Fruit fly (Drosophila melanogaster) whole organism, embryonic: Measurements from ENCODE around the gene alphaTub67C.

Source experiments
- Antp ChIP-seq: fragments of 200-800 bp; sonication (Bioruptor generic); optimal IDR thresholded peaks from 3 replicates; lab custom pipeline; 2016; ENCODE audit warnings: missing biosample characterization, missing genetic modification characterization
- Awh ChIP-seq: fragments of 200-800 bp; sonication (Bioruptor generic); IDR thresholded peaks from 2 replicates; pipeline ENCODE4, ENCODE4 v1.3.6; 2022; ENCODE audit warnings: missing biosample characterization, missing genetic modification characterization
- B-H1 ChIP-seq: fragments of 200-800 bp; sonication (Bioruptor generic); IDR thresholded peaks from 3 replicates; pipeline ENCODE4 v1.3.6; 2022; ENCODE audit warnings: missing biosample characterization, missing genetic modification characterization
- CG11398 ChIP-seq: fragments of 200-800 bp; sonication (Bioruptor generic); optimal IDR thresholded peaks from 2 replicates; lab custom pipeline; 2016; ENCODE audit warnings: missing biosample characterization, missing genetic modification characterization
- CG12299 ChIP-seq: fragments of 200-800 bp; sonication (Bioruptor generic); optimal IDR thresholded peaks from 2 replicates; lab custom pipeline; 2018; ENCODE audit warnings: missing biosample characterization, mild to moderate bottlenecking, missing genetic modification characterization
- CG12942 ChIP-seq: fragments of 200-800 bp; sonication (Bioruptor generic); optimal IDR thresholded peaks from 3 replicates; lab custom pipeline; 2016; ENCODE audit warnings: missing biosample characterization, missing genetic modification characterization
- CG13123 ChIP-seq: fragments of 200-800 bp; sonication (Bioruptor generic); optimal IDR thresholded peaks from 2 replicates; lab custom pipeline; 2016; ENCODE audit warnings: missing biosample characterization, missing genetic modification characterization
- CG13775 ChIP-seq: fragments of 200-800 bp; sonication (Bioruptor generic); optimal IDR thresholded peaks from 3 replicates; lab custom pipeline; 2017; ENCODE audit warnings: missing biosample characterization, mild to moderate bottlenecking, missing genetic modification characterization
- CG15696 ChIP-seq: fragments of 200-800 bp; sonication (Bioruptor generic); optimal IDR thresholded peaks from 2 replicates; lab custom pipeline; 2019; ENCODE audit warnings: missing biosample characterization, mild to moderate bottlenecking, missing genetic modification characterization, moderate library complexity
- CG16815 ChIP-seq: fragments of 200-800 bp; sonication (Bioruptor generic); optimal IDR thresholded peaks from 3 replicates; lab custom pipeline; 2017; ENCODE audit warnings: missing biosample characterization, mild to moderate bottlenecking, missing genetic modification characterization
- CG17802 ChIP-seq: fragments of 200-800 bp; sonication (Bioruptor generic); optimal IDR thresholded peaks from 2 replicates; lab custom pipeline; 2018; ENCODE audit warnings: missing biosample characterization, mild to moderate bottlenecking, missing genetic modification characterization, moderate library complexity
- CG1832 ChIP-seq: fragments of 200-800 bp; sonication (Bioruptor generic); optimal IDR thresholded peaks from 2 replicates; lab custom pipeline; 2017; ENCODE audit warnings: missing biosample characterization, mild to moderate bottlenecking, missing genetic modification characterization, inconsistent platforms
- CG4404 ChIP-seq: fragments of 200-800 bp; sonication (Bioruptor generic); IDR thresholded peaks from 2 replicates; pipeline ENCODE4 v1.3.6; 2022; ENCODE audit warnings: missing biosample characterization, missing genetic modification characterization
- CG4707 ChIP-seq: fragments of 200-800 bp; sonication (Bioruptor generic); optimal IDR thresholded peaks from 2 replicates; lab custom pipeline; 2018; ENCODE audit warnings: missing biosample characterization, mild to moderate bottlenecking, missing genetic modification characterization, moderate library complexity
- CG4730 ChIP-seq: fragments of 200-800 bp; sonication (Bioruptor generic); IDR thresholded peaks from 2 replicates; pipeline ENCODE4 v1.3.6; 2022; ENCODE audit warnings: missing biosample characterization, missing genetic modification characterization
- CG8924 ChIP-seq: fragments of 200-800 bp; optimal IDR thresholded peaks from 3 replicates; lab custom pipeline; 2019; ENCODE audit warnings: missing biosample characterization, mild to moderate bottlenecking, missing genetic modification characterization, moderate library complexity
- CG9817 ChIP-seq: fragments of 200-800 bp; sonication (Bioruptor generic); optimal IDR thresholded peaks from 2 replicates; lab custom pipeline; 2018; ENCODE audit warnings: missing biosample characterization, mild to moderate bottlenecking, missing genetic modification characterization, moderate library complexity
- CG9876 ChIP-seq: fragments of 200-800 bp; sonication (Bioruptor generic); optimal IDR thresholded peaks from 2 replicates; lab custom pipeline; 2016; ENCODE audit warnings: missing biosample characterization, missing genetic modification characterization
- CHES-1-like ChIP-seq: fragments of 200-800 bp; sonication (Bioruptor generic); optimal IDR thresholded peaks from 2 replicates; lab custom pipeline; 2016; ENCODE audit warnings: missing biosample characterization, missing genetic modification characterization
- E2f2 ChIP-seq: fragments of 200-800 bp; sonication (Bioruptor generic); IDR thresholded peaks from 2 replicates; pipeline ENCODE4 v1.3.6; 2022; ENCODE audit warnings: missing biosample characterization, missing genetic modification characterization
- HmgD ChIP-seq: fragments of 200-800 bp; sonication (Bioruptor generic); optimal IDR thresholded peaks from 3 replicates; lab custom pipeline; 2016; ENCODE audit warnings: missing biosample characterization, missing genetic modification characterization
- Jarid2 ChIP-seq: fragments of 200-800 bp; sonication (Bioruptor generic); optimal IDR thresholded peaks from 3 replicates; lab custom pipeline; 2017; ENCODE audit warnings: mild to moderate bottlenecking, missing biosample characterization, missing genetic modification reagents, missing genetic modification characterization
- Lhr ChIP-seq: fragments of 200-800 bp; sonication (Bioruptor generic); optimal IDR thresholded peaks from 3 replicates; lab custom pipeline; 2017; ENCODE audit warnings: mild to moderate bottlenecking, missing biosample characterization, missing genetic modification reagents, missing genetic modification characterization
- Mad ChIP-seq: fragments of 200-800 bp; sonication (Bioruptor generic); optimal IDR thresholded peaks from 2 replicates; lab custom pipeline; 2016; ENCODE audit warnings: missing biosample characterization, missing genetic modification characterization
- Meics ChIP-seq: fragments of 200-800 bp; sonication (Bioruptor generic); optimal IDR thresholded peaks from 2 replicates; lab custom pipeline; 2017; ENCODE audit warnings: missing biosample characterization, mild to moderate bottlenecking, missing genetic modification characterization
- Oaz ChIP-seq: fragments of 200-800 bp; sonication (Bioruptor generic); IDR thresholded peaks from 2 replicates; pipeline ENCODE4 v1.3.6; 2022; ENCODE audit warnings: missing biosample characterization, missing genetic modification characterization
- Poxn ChIP-seq: fragments of 200-800 bp; sonication (Bioruptor generic); IDR thresholded peaks from 2 replicates; pipeline ENCODE4 v1.3.6; 2022; ENCODE audit warnings: missing biosample characterization, missing genetic modification characterization
- Side ChIP-seq: fragments of 200-800 bp; sonication (Bioruptor generic); optimal IDR thresholded peaks from 2 replicates; lab custom pipeline; 2016; ENCODE audit warnings: missing biosample characterization, missing genetic modification characterization
- aop ChIP-seq: fragments of 200-800 bp; sonication (Bioruptor generic); IDR thresholded peaks from 2 replicates; pipeline ENCODE4 v1.3.6; 2022; ENCODE audit warnings: missing biosample characterization, missing genetic modification characterization
- cato ChIP-seq: fragments of 200-800 bp; sonication (Bioruptor generic); optimal IDR thresholded peaks from 2 replicates; lab custom pipeline; 2016; ENCODE audit warnings: missing biosample characterization, missing genetic modification characterization, borderline replicate concordance
- danr ChIP-seq: fragments of 200-800 bp; sonication (Bioruptor generic); IDR thresholded peaks from 2 replicates; pipeline ENCODE4 v1.3.6; 2022; ENCODE audit warnings: missing biosample characterization, missing genetic modification characterization
- emc ChIP-seq: fragments of 200-800 bp; sonication (Bioruptor generic); optimal IDR thresholded peaks from 2 replicates; lab custom pipeline; 2016; ENCODE audit warnings: missing biosample characterization, missing genetic modification characterization
- eyg ChIP-seq: fragments of 200-800 bp; sonication (Bioruptor generic); optimal IDR thresholded peaks from 3 replicates; lab custom pipeline; 2016; ENCODE audit warnings: missing biosample characterization, missing genetic modification characterization
- fd3F ChIP-seq: fragments of 200-800 bp; sonication (Bioruptor generic); optimal IDR thresholded peaks from 2 replicates; lab custom pipeline; 2018; ENCODE audit warnings: missing biosample characterization, mild to moderate bottlenecking, missing genetic modification characterization, moderate library complexity
- fu2 ChIP-seq: fragments of 200-800 bp; sonication (Bioruptor generic); optimal IDR thresholded peaks from 2 replicates; lab custom pipeline; 2016; ENCODE audit warnings: missing biosample characterization, missing genetic modification characterization
- gce ChIP-seq: fragments of 200-800 bp; sonication (Bioruptor generic); IDR thresholded peaks from 3 replicates; pipeline ENCODE4 v1.3.6; 2022; ENCODE audit warnings: missing biosample characterization, missing genetic modification characterization
- gt ChIP-seq: fragments of 200-800 bp; sonication (Bioruptor generic); IDR thresholded peaks from 2 replicates; pipeline ENCODE4 v1.3.6; 2022; ENCODE audit warnings: missing biosample characterization, missing genetic modification characterization
- jigr1 ChIP-seq: fragments of 200-800 bp; sonication (Bioruptor generic); IDR thresholded peaks from 3 replicates; pipeline ENCODE4 v1.3.6; 2022; ENCODE audit warnings: missing biosample characterization, missing genetic modification characterization
- kay ChIP-seq: fragments of 200-800 bp; sonication (Bioruptor generic); optimal IDR thresholded peaks from 2 replicates; lab custom pipeline; 2016; ENCODE audit warnings: missing biosample characterization, missing genetic modification characterization
- lola ChIP-seq, 3 experiments: fragments of >200 bp in 2 of 3; fragments of 200-800 bp in 1 of 3; sonication (Bioruptor generic) in 1 of 3; optimal IDR thresholded peaks; 2 replicates each; lab custom pipeline; 2017 to 2019; ENCODE audit warnings: missing biosample characterization in 3 of 3, missing genetic modification characterization in 3 of 3, mild to moderate bottlenecking in 1 of 3, moderate library complexity in 1 of 3
- pho ChIP-seq: fragments of 200-800 bp; sonication (Bioruptor generic); optimal IDR thresholded peaks from 2 replicates; lab custom pipeline; 2016; ENCODE audit warnings: missing biosample characterization, missing genetic modification characterization
- prd ChIP-seq, 3 experiments: fragments of >200 bp in 2 of 3; fragments of 200-800 bp in 1 of 3; sonication (Bioruptor generic) in 1 of 3; optimal IDR thresholded peaks in 2 of 3; IDR thresholded peaks in 1 of 3; 2 replicates in 2 of 3; 3 replicates in 1 of 3; pipeline versions ENCODE4 v1.3.6 to Lab custom; 2017 to 2022; ENCODE audit warnings: missing biosample characterization in 1 of 3, missing genetic modification characterization in 1 of 3
- pum ChIP-seq: fragments of 200-800 bp; sonication (Bioruptor generic); optimal IDR thresholded peaks from 2 replicates; lab custom pipeline; 2016; ENCODE audit warnings: missing biosample characterization, missing genetic modification characterization
- sens ChIP-seq: fragments of 200-800 bp; sonication (Bioruptor generic); peaks from one replicate; lab custom pipeline; 2016; ENCODE audit warnings: missing biosample characterization, missing genetic modification characterization
- shn ChIP-seq: fragments of 200-800 bp; sonication (Bioruptor generic); optimal IDR thresholded peaks from 3 replicates; lab custom pipeline; 2016; ENCODE audit warnings: missing biosample characterization, missing genetic modification characterization
- slbo ChIP-seq: fragments of 200-800 bp; sonication (Bioruptor generic); IDR thresholded peaks from 2 replicates; pipeline ENCODE4 v1.3.6; 2022; ENCODE audit warnings: missing biosample characterization, missing genetic modification characterization
- slp2 ChIP-seq: fragments of 200-800 bp; sonication (Bioruptor generic); optimal IDR thresholded peaks from 2 replicates; lab custom pipeline; 2016; ENCODE audit warnings: missing biosample characterization, missing genetic modification characterization
- tio ChIP-seq: fragments of 200-800 bp; sonication (Bioruptor generic); optimal IDR thresholded peaks from 2 replicates; lab custom pipeline; 2017; ENCODE audit warnings: missing biosample characterization, missing genetic modification characterization, inconsistent platforms
- tna ChIP-seq: fragments of 200-800 bp; sonication (Bioruptor generic); IDR thresholded peaks from 2 replicates; pipeline ENCODE4 v1.3.6; 2022; ENCODE audit warnings: missing biosample characterization, missing genetic modification characterization; ENCODE audit not compliant: partially characterized antibody
- usp ChIP-seq: fragments of >200 bp; optimal IDR thresholded peaks from 2 replicates; lab custom pipeline; 2017; ENCODE audit warnings: missing biosample characterization, missing genetic modification characterization
- wek ChIP-seq: fragments of 200-800 bp; sonication (Bioruptor generic); optimal IDR thresholded peaks from 3 replicates; lab custom pipeline; 2018; ENCODE audit warnings: missing biosample characterization, mild to moderate bottlenecking, missing genetic modification characterization, moderate library complexity
- zen ChIP-seq: fragments of 200-800 bp; sonication (Bioruptor generic); optimal IDR thresholded peaks from 3 replicates; lab custom pipeline; 2018; ENCODE audit warnings: missing biosample characterization, mild to moderate bottlenecking, missing genetic modification characterization, moderate library complexity

Gene alphaTub67C

dm6 chr3L:9698193-9698642 is 17.1 kb downstream of the alphaTub67C start, which contains the start of gene Ubc4 (continued):
- peak; percentile 28 for TF ChIP-seq pho (GFP tag; lab: Kevin White, UChicago)
- no peak for TF ChIP-seq B-H1 (GFP tag; lab: Robert Waterston, UW)
- TF ChIP-seq zen, result no peak
- no peak for TF ChIP-seq lola (GFP tag; optimal IDR thresholded peaks at IDR 0.05; lab: Kevin White, UChicago)
- no peak for TF ChIP-seq cato (GFP tag; lab: Kevin White, UChicago)
- TF ChIP-seq Jarid2 (GFP tag; lab: Kevin White, UChicago), result peak; percentile 11
- TF ChIP-seq tio (GFP tag; lab: Kevin White, UChicago), result no peak
- peak; percentile 11 for TF ChIP-seq CHES-1-like
- TF ChIP-seq CG12299 (tag; lab: Kevin White, UChicago), result no peak
- TF ChIP-seq Lhr (GFP tag; lab: Kevin White, UChicago), result no peak
- no peak for TF ChIP-seq CG4730 (GFP tag; lab: Robert Waterston, UW)
- no peak for TF ChIP-seq emc (GFP tag; lab: Kevin White, UChicago)
- TF ChIP-seq HmgD (GFP tag; lab: Kevin White, UChicago), result no peak
- no peak for TF ChIP-seq gt (GFP tag; lab: Robert Waterston, UW)
- TF ChIP-seq CG16815, result no peak
- TF ChIP-seq CG1832 (GFP tag; lab: Kevin White, UChicago), result no peak
- no peak for TF ChIP-seq pum (GFP tag; lab: Kevin White, UChicago)
- no peak for TF ChIP-seq gce
- TF ChIP-seq kay (GFP tag; lab: Kevin White, UChicago), result no peak
- TF ChIP-seq slbo, result peak; percentile 54; the same call in 1 of the 2 replicates
- peak; percentile 71 for TF ChIP-seq tna (GFP tag; lab: Robert Waterston, UW)
- no peak for TF ChIP-seq CG8924 (tag; lab: Kevin White, UChicago)
- no peak for TF ChIP-seq Mad
- TF ChIP-seq Poxn (GFP tag; lab: Robert Waterston, UW), result no peak
- no peak for TF ChIP-seq CG13123 (GFP tag; lab: Kevin White, UChicago)
- no peak for TF ChIP-seq Oaz (GFP tag; lab: Robert Waterston, UW)
- TF ChIP-seq shn (GFP tag; lab: Kevin White, UChicago), result peak; percentile 5
- no peak for TF ChIP-seq fd3F (GFP tag; lab: Kevin White, UChicago)
- peak; percentile 25 for TF ChIP-seq Antp (GFP tag; lab: Kevin White, UChicago)
- no peak for TF ChIP-seq Meics (GFP tag; lab: Kevin White, UChicago)
- TF ChIP-seq CG17802 (tag; lab: Kevin White, UChicago), result no peak
- TF ChIP-seq CG13775 (GFP tag; lab: Kevin White, UChicago), result no peak
- no peak for TF ChIP-seq jigr1 (GFP tag; lab: Robert Waterston, UW)
- no peak for TF ChIP-seq usp (GFP tag; lab: Kevin White, UChicago)
- no peak for TF ChIP-seq CG15696 (tag; lab: Kevin White, UChicago)
- peak; percentile 98 for TF ChIP-seq E2f2 (GFP tag; lab: Robert Waterston, UW)
- no peak for TF ChIP-seq wek
- TF ChIP-seq Side, result peak; percentile 32
- no peak for TF ChIP-seq CG4404 (GFP tag; lab: Robert Waterston, UW)
- no peak for TF ChIP-seq CG4707 (GFP tag; lab: Kevin White, UChicago)
- no peak for TF ChIP-seq slp2
- TF ChIP-seq CG12942 (GFP tag; lab: Kevin White, UChicago), result no peak
- no peak for TF ChIP-seq CG9817 (tag; lab: Kevin White, UChicago)
- no peak for TF ChIP-seq CG11398 (GFP tag; lab: Kevin White, UChicago)
- TF ChIP-seq fu2 (GFP tag; lab: Kevin White, UChicago), result no peak
- no peak for TF ChIP-seq eyg (GFP tag; lab: Kevin White, UChicago)
- TF ChIP-seq prd (optimal IDR thresholded peaks at IDR 0.05; lab: Kevin White, UChicago), result no peak
- 0 out of 3 replicates have a peak, but pooled peaks have one; percentile 10 for TF ChIP-seq prd (GFP tag; IDR thresholded peaks at IDR 0.05; lab: Robert Waterston, UW)
- peak; percentile 53 for TF ChIP-seq sens (GFP tag; lab: Kevin White, UChicago)
- TF ChIP-seq CG9876 (GFP tag; lab: Kevin White, UChicago), result no peak
- TF ChIP-seq Awh, result no peak
- no peak for TF ChIP-seq aop
- TF ChIP-seq danr, result no peak
